Worm (Caenorhabditis elegans) whole organism, young adult: ENCODE measurements around the gene Y54G2A.13.

Experiments used
- F55B11.4 ChIP-seq: sonication (generic microtip); optimal IDR thresholded peaks from 2 replicates; lab custom pipeline; 2016; ENCODE audit warnings: missing compliant biosample characterization, missing genetic modification characterization, borderline replicate concordance; ENCODE audit not compliant: insufficient read depth
- akir-1 ChIP-seq: fragments of 200-800 bp; sonication (Bioruptor generic); optimal IDR thresholded peaks from 2 replicates; lab custom pipeline; 2018; ENCODE audit warnings: mild to moderate bottlenecking, missing genetic modification characterization, moderate library complexity, missing compliant biosample characterization
- ama-1 ChIP-seq, 3 experiments: fragments of 150-350 bp in 1 of 3; sonication (generic microtip) in 2 of 3; optimal IDR thresholded peaks; 2 replicates each; lab custom pipeline; 2014 to 2018; ENCODE audit warnings: missing biosample characterization in 2 of 3, missing genetic modification characterization in 2 of 3, missing genetic modification reagents in 2 of 3
- ccch-3 ChIP-seq: fragments of 200-800 bp; sonication (Bioruptor generic); optimal IDR thresholded peaks from 2 replicates; lab custom pipeline; 2018; ENCODE audit warnings: mild to moderate bottlenecking, missing genetic modification characterization, missing compliant biosample characterization
- dpl-1 ChIP-seq: fragments of 150-350 bp; optimal IDR thresholded peaks from 2 replicates; lab custom pipeline; 2014; ENCODE audit warnings: missing biosample characterization, missing genetic modification reagents, missing genetic modification characterization
- nfya-2 ChIP-seq: fragments of 200-800 bp; sonication (Bioruptor generic); IDR thresholded peaks from 2 replicates; pipeline ENCODE4 v1.3.6; 2022; ENCODE audit warnings: missing genetic modification reagents, missing genetic modification characterization, missing compliant biosample characterization
- nhr-90 ChIP-seq: sonication (generic microtip); optimal IDR thresholded peaks from 2 replicates; lab custom pipeline; 2016; ENCODE audit warnings: missing genotype, mild to moderate bottlenecking, missing genetic modification characterization, missing compliant biosample characterization
- sdz-38 ChIP-seq: sonication (generic microtip); optimal IDR thresholded peaks from 2 replicates; lab custom pipeline; 2016; ENCODE audit warnings: missing genotype, missing genetic modification characterization, missing compliant biosample characterization
- unc-62 ChIP-seq: fragments of 150-350 bp; optimal IDR thresholded peaks from 2 replicates; lab custom pipeline; 2014; ENCODE audit warnings: missing biosample characterization, missing genetic modification reagents, missing genetic modification characterization
- ztf-22 ChIP-seq: fragments of 200-800 bp; sonication (Bioruptor generic); optimal IDR thresholded peaks from 2 replicates; lab custom pipeline; 2018; ENCODE audit warnings: mild to moderate bottlenecking, missing genetic modification characterization, moderate library complexity, missing compliant biosample characterization
- ztf-25 ChIP-seq: fragments of 200-800 bp; sonication (Bioruptor generic); IDR thresholded peaks from 2 replicates; pipeline ENCODE4 v1.3.6; 2022; ENCODE audit warnings: missing genetic modification reagents, missing genetic modification characterization, missing compliant biosample characterization

- TF ChIP-seq ztf-25 (GFP tag; lab: Robert Waterston, UW) (no peak), nfya-2 (GFP tag; lab: Robert Waterston, UW) (no peak), akir-1 (GFP tag; lab: Kevin White, UChicago) (no peak), sdz-38 (tag; lab: Kevin White, UChicago) (no peak), ama-1 (optimal IDR thresholded peaks at IDR 0.05; lab: Kevin White, UChicago) (no peak), ama-1 (GFP tag; optimal IDR thresholded peaks at IDR 0.05; lab: Kevin White, UChicago) (no peak), ccch-3 (no peak), dpl-1 (GFP tag; lab: Kevin White, UChicago) (no peak), nhr-90 (tag; lab: Kevin White, UChicago) (peak; percentile 24), ztf-22 (GFP tag; lab: Kevin White, UChicago) (no peak), F55B11.4 (tag; lab: Kevin White, UChicago) (no peak), unc-62 (no peak)
Measured at ce11 chrIV:2808154-2808553, 11.4 kb downstream of the Y54G2A.13 start.
